Fruit fly (Drosophila melanogaster) whole organism, wandering third instar larva: ENCODE measurements around the gene CG5758.

Experiments
- Abd-B ChIP-seq: fragments of >200 bp; optimal IDR thresholded peaks from 2 replicates; lab custom pipeline; 2017; ENCODE audit warnings: missing biosample characterization, missing genetic modification characterization
- CG32264 ChIP-seq: fragments of 200-800 bp; sonication (Bioruptor generic); optimal IDR thresholded peaks from 2 replicates; lab custom pipeline; 2016; ENCODE audit warnings: missing biosample characterization, missing genetic modification characterization
- CG9705 ChIP-seq: fragments of 200-800 bp; sonication (Bioruptor generic); optimal IDR thresholded peaks from 2 replicates; lab custom pipeline; 2018; ENCODE audit warnings: missing biosample characterization, mild to moderate bottlenecking, missing genetic modification characterization
- CrebA ChIP-seq: fragments of 200-800 bp; sonication (Bioruptor generic); optimal IDR thresholded peaks from 2 replicates; lab custom pipeline; 2016; ENCODE audit warnings: missing biosample characterization, mild to moderate bottlenecking, missing genetic modification characterization, borderline replicate concordance
- Dfd ChIP-seq: fragments of >200 bp; optimal IDR thresholded peaks from 2 replicates; lab custom pipeline; 2017; ENCODE audit warnings: missing biosample characterization, missing genetic modification characterization
- Dif ChIP-seq: fragments of 200-275, 200-300 bp; sonication (Bioruptor generic); optimal IDR thresholded peaks from 2 replicates; lab custom pipeline; 2018; ENCODE audit warnings: missing biosample characterization, missing genetic modification characterization; ENCODE audit not compliant: partially characterized antibody
- GATAd ChIP-seq: sonication (Bioruptor generic); optimal IDR thresholded peaks from 2 replicates; lab custom pipeline; 2016; ENCODE audit warnings: missing biosample characterization, missing genetic modification characterization
- HLH106 ChIP-seq: fragments of 200-800 bp; optimal IDR thresholded peaks from 3 replicates; lab custom pipeline; 2019; ENCODE audit warnings: missing biosample characterization, mild to moderate bottlenecking, missing genetic modification characterization, moderate library complexity
- Hnf4 ChIP-seq: fragments of 200-800 bp; sonication (Bioruptor generic); optimal IDR thresholded peaks from 2 replicates; lab custom pipeline; 2016; ENCODE audit warnings: missing biosample characterization, mild to moderate bottlenecking, missing genetic modification characterization
- Hr78 ChIP-seq: fragments of >200 bp; optimal IDR thresholded peaks from 2 replicates; lab custom pipeline; 2017; ENCODE audit warnings: missing biosample characterization, missing genetic modification characterization
- Hr83 ChIP-seq: fragments of 200-300 bp; sonication (Bioruptor generic); optimal IDR thresholded peaks from 2 replicates; lab custom pipeline; 2016; ENCODE audit warnings: missing biosample characterization, mild to moderate bottlenecking, missing genetic modification characterization, moderate library complexity; ENCODE audit not compliant: poor library complexity, severe bottlenecking
- Jra ChIP-seq: sonication (Bioruptor generic); optimal IDR thresholded peaks from 2 replicates; lab custom pipeline; 2016; ENCODE audit warnings: missing biosample characterization, missing genetic modification characterization
- Mio ChIP-seq: sonication (Bioruptor generic); optimal IDR thresholded peaks from 2 replicates; lab custom pipeline; 2016; ENCODE audit warnings: missing biosample characterization, missing genetic modification characterization
- Myc ChIP-seq: fragments of >200 bp; optimal IDR thresholded peaks from 2 replicates; lab custom pipeline; 2017
- N ChIP-seq: fragments of >200 bp; optimal IDR thresholded peaks from 2 replicates; lab custom pipeline; 2018; ENCODE audit warnings: missing biosample characterization, missing external identifiers, missing genetic modification characterization
- OdsH ChIP-seq: fragments of 200-800 bp; sonication (Bioruptor generic); optimal IDR thresholded peaks from 2 replicates; lab custom pipeline; 2016; ENCODE audit warnings: missing biosample characterization, mild to moderate bottlenecking, missing genetic modification characterization
- Rel ChIP-seq, 2 experiments: fragments of 200-800 bp; sonication (Bioruptor generic) in 1 of 2; optimal IDR thresholded peaks; 2 replicates in 1 of 2; 3 replicates in 1 of 2; lab custom pipeline; 2016 to 2019; ENCODE audit warnings: mild to moderate bottlenecking in 2 of 2, missing biosample characterization in 2 of 2, missing genetic modification characterization in 2 of 2, moderate library complexity in 1 of 2
- Sp1 ChIP-seq: fragments of 200-800 bp; sonication (Bioruptor generic); optimal IDR thresholded peaks from 3 replicates; lab custom pipeline; 2019; ENCODE audit warnings: missing biosample characterization, mild to moderate bottlenecking, missing genetic modification characterization, moderate library complexity
- Vsx2 ChIP-seq: fragments of 200-300, 225-300 bp; sonication (Bioruptor generic); optimal IDR thresholded peaks from 2 replicates; lab custom pipeline; 2018; ENCODE audit warnings: missing biosample characterization, missing genetic modification characterization; ENCODE audit not compliant: partially characterized antibody
- br ChIP-seq: fragments of 200-800 bp; sonication (Bioruptor generic); optimal IDR thresholded peaks from 2 replicates; lab custom pipeline; 2016; ENCODE audit warnings: missing biosample characterization, missing genetic modification characterization
- brk ChIP-seq: fragments of 200-800 bp; sonication (Bioruptor generic); optimal IDR thresholded peaks from 2 replicates; lab custom pipeline; 2016; ENCODE audit warnings: missing biosample characterization, mild to moderate bottlenecking, missing genetic modification characterization
- dl ChIP-seq, 2 experiments: fragments of 175-275, 200-275 bp in 1 of 2; fragments of 200-275 bp in 1 of 2; sonication (Bioruptor generic); optimal IDR thresholded peaks; lab custom pipeline; 2018; ENCODE audit warnings: mild to moderate bottlenecking in 2 of 2, missing biosample characterization in 2 of 2, missing genetic modification characterization in 2 of 2, moderate library complexity in 2 of 2; ENCODE audit not compliant: partially characterized antibody in 2 of 2, insufficient read depth in 1 of 2
- dmrt93B ChIP-seq: fragments of 200-800 bp; sonication (Bioruptor generic); optimal IDR thresholded peaks from 2 replicates; lab custom pipeline; 2018; ENCODE audit warnings: missing biosample characterization, mild to moderate bottlenecking, missing genetic modification characterization
- dsf ChIP-seq: sonication (Bioruptor generic); optimal IDR thresholded peaks from 2 replicates; lab custom pipeline; 2016; ENCODE audit warnings: missing biosample characterization, missing genetic modification characterization, borderline replicate concordance
- ey ChIP-seq: fragments of 200-800 bp; sonication (Bioruptor generic); optimal IDR thresholded peaks from 2 replicates; lab custom pipeline; 2016; ENCODE audit warnings: missing biosample characterization, missing genetic modification characterization
- foxo ChIP-seq, 2 experiments: fragments of 200-800 bp; sonication (Bioruptor generic); optimal IDR thresholded peaks; 2 replicates in 1 of 2; 3 replicates in 1 of 2; lab custom pipeline; 2016 to 2017; ENCODE audit warnings: missing biosample characterization in 2 of 2, missing genetic modification characterization in 2 of 2
- fru ChIP-seq: fragments of 200-800 bp; sonication (Bioruptor generic); optimal IDR thresholded peaks from 3 replicates; lab custom pipeline; 2016; ENCODE audit warnings: missing biosample characterization, mild to moderate bottlenecking, missing genetic modification characterization
- h ChIP-seq: fragments of 200-800 bp; sonication (Bioruptor generic); optimal IDR thresholded peaks from 3 replicates; lab custom pipeline; 2016; ENCODE audit warnings: missing biosample characterization, mild to moderate bottlenecking, missing genetic modification characterization
- jim ChIP-seq: fragments of 175-275, 200-325 bp; sonication (Bioruptor generic); optimal IDR thresholded peaks from 2 replicates; lab custom pipeline; 2016; ENCODE audit warnings: missing biosample characterization, mild to moderate bottlenecking, missing genetic modification characterization
- lola ChIP-seq: fragments of >200 bp; optimal IDR thresholded peaks from 2 replicates; lab custom pipeline; 2017; ENCODE audit warnings: missing biosample characterization, missing genetic modification characterization
- pan ChIP-seq: fragments of >200 bp; optimal IDR thresholded peaks from 2 replicates; lab custom pipeline; 2017
- psq ChIP-seq: fragments of 200-800 bp; sonication (Bioruptor generic); optimal IDR thresholded peaks from 3 replicates; lab custom pipeline; 2017; ENCODE audit warnings: missing biosample characterization, mild to moderate bottlenecking, missing genetic modification characterization, moderate library complexity
- rgr ChIP-seq: fragments of 200-800 bp; sonication (Bioruptor generic); optimal IDR thresholded peaks from 3 replicates; lab custom pipeline; 2016; ENCODE audit warnings: missing biosample characterization, mild to moderate bottlenecking, missing genetic modification characterization
- sage ChIP-seq: fragments of 200-800 bp; sonication (Bioruptor generic); optimal IDR thresholded peaks from 2 replicates; lab custom pipeline; 2016; ENCODE audit warnings: missing biosample characterization, mild to moderate bottlenecking, missing genetic modification characterization
- sv ChIP-seq: fragments of 200-800 bp; sonication (Bioruptor generic); optimal IDR thresholded peaks from 3 replicates; lab custom pipeline; 2016; ENCODE audit warnings: missing biosample characterization, missing genetic modification characterization
- tai ChIP-seq: sonication (Bioruptor generic); optimal IDR thresholded peaks from 2 replicates; lab custom pipeline; 2016; ENCODE audit warnings: missing biosample characterization, missing genetic modification characterization
- usp ChIP-seq: fragments of >200 bp; optimal IDR thresholded peaks from 2 replicates; lab custom pipeline; 2017; ENCODE audit warnings: missing biosample characterization, missing genetic modification characterization
- woc ChIP-seq: sonication (Bioruptor generic); optimal IDR thresholded peaks from 2 replicates; lab custom pipeline; 2016; ENCODE audit warnings: missing biosample characterization, mild to moderate bottlenecking, missing genetic modification characterization

Gene CG5758

dm6 chr2L:18137591-18138247 is 17.9 kb downstream of the CG5758 start, which contains the start of gene kel:
Gene kel, minus strand, starts transcription at chr2L:18138083.
- TF ChIP-seq rgr (GFP tag; lab: Kevin White, UChicago) (peak; percentile 61), Hr83 (GFP tag; lab: Kevin White, UChicago) (peak; percentile 84), Hnf4 (GFP tag; lab: Kevin White, UChicago) (no peak), foxo (GFP tag; optimal IDR thresholded peaks at IDR 0.05; lab: Kevin White, UChicago) (peak in 1 of 2 experiments; percentile 20), dmrt93B (GFP tag; lab: Kevin White, UChicago) (no peak), Vsx2 (GFP tag; lab: Kevin White, UChicago) (no peak), dl (GFP tag; optimal IDR thresholded peaks at IDR 0.05; lab: Kevin White, UChicago; ENCODE audit: insufficient read depth in 1 of 2, partially characterized antibody in 2 of 2) (no peak), psq (GFP tag; lab: Kevin White, UChicago) (peak; percentile 1), Hr78 (no peak), br (GFP tag; lab: Kevin White, UChicago) (peak; percentile 41), Sp1 (peak; percentile 58), CG9705 (no peak), usp (GFP tag; lab: Kevin White, UChicago) (no peak), tai (GFP tag; lab: Kevin White, UChicago) (no peak), h (GFP tag; lab: Kevin White, UChicago) (peak; percentile 43), Dif (GFP tag; lab: Kevin White, UChicago) (peak; percentile 19), CrebA (GFP tag; lab: Kevin White, UChicago) (no peak), lola (GFP tag; lab: Kevin White, UChicago) (no peak), sv (GFP tag; lab: Kevin White, UChicago) (no peak), CG32264 (no peak), GATAd (GFP tag; lab: Kevin White, UChicago) (no peak), Dfd (GFP tag; lab: Kevin White, UChicago) (peak; percentile 60), jim (GFP tag; lab: Kevin White, UChicago) (no peak), Jra (GFP tag; lab: Kevin White, UChicago) (no peak), dsf (GFP tag; lab: Kevin White, UChicago) (no peak), pan (lab: Kevin White, UChicago) (no peak), OdsH (peak; percentile 16), woc (peak; percentile 49), HLH106 (tag; lab: Kevin White, UChicago) (peak; percentile 17), Abd-B (GFP tag; lab: Kevin White, UChicago) (no peak), Rel (GFP tag; optimal IDR thresholded peaks at IDR 0.05; lab: Kevin White, UChicago) (no peak), Rel (tag; optimal IDR thresholded peaks at IDR 0.05; lab: Kevin White, UChicago) (peak; percentile 30), ey (GFP tag; lab: Kevin White, UChicago) (no peak), Mio (no peak), brk (GFP tag; lab: Kevin White, UChicago) (no peak), Myc (no peak), N (GFP tag; lab: Kevin White, UChicago) (no peak), fru (GFP tag; lab: Kevin White, UChicago) (peak; percentile 33), sage (GFP tag; lab: Kevin White, UChicago) (no peak)

- TF ChIP-seq Vsx2 (GFP tag; lab: Kevin White, UChicago): no peak
- no peak for TF ChIP-seq Jra (GFP tag; lab: Kevin White, UChicago)
- TF ChIP-seq Dfd (GFP tag; lab: Kevin White, UChicago): peak; percentile 99
Observed at dm6 chr2L:18140544-18140943, 20.7 kb downstream of the CG5758 start.
